Fruit fly (Drosophila melanogaster): Measurements from ENCODE around the gene CG2993.

CG2993 gene

dm6 chr3R:7809662-7810621 lies at the start of gene CG2993, which contains the start of gene sgll:
TSS of gene CG2993 (minus strand) at chr3R:7810014.
TSS of gene sgll (plus strand) at chr3R:7810532.
- TF ChIP-seq CTCF (optimal IDR thresholded peaks at IDR 0.05), result peak; percentile 100
- TF ChIP-seq CG8478 (optimal IDR thresholded peaks at IDR 0.05), result no peak

dm6 chr3R:7821559-7821958 lies 11.7 kb upstream of the CG2993 start:
- TF ChIP-seq CTCF (optimal IDR thresholded peaks at IDR 0.05) (no peak), CG8478 (optimal IDR thresholded peaks at IDR 0.05) (no peak)

dm6 chr3R:7813981-7814529 lies 4.2 kb upstream of the CG2993 start, which contains the start of gene CG34384:
TSS of gene CG34384 (plus strand) at chr3R:7814361.
- TF ChIP-seq CTCF (optimal IDR thresholded peaks at IDR 0.05), result no peak
- TF ChIP-seq CG8478 (optimal IDR thresholded peaks at IDR 0.05), result no peak

- TF ChIP-seq CTCF (optimal IDR thresholded peaks at IDR 0.05) (no peak), CG8478 (optimal IDR thresholded peaks at IDR 0.05) (no peak)
These were observed 3.7 kb upstream of the CG2993 start for dm6 chr3R:7813518-7813917.

DNA sequence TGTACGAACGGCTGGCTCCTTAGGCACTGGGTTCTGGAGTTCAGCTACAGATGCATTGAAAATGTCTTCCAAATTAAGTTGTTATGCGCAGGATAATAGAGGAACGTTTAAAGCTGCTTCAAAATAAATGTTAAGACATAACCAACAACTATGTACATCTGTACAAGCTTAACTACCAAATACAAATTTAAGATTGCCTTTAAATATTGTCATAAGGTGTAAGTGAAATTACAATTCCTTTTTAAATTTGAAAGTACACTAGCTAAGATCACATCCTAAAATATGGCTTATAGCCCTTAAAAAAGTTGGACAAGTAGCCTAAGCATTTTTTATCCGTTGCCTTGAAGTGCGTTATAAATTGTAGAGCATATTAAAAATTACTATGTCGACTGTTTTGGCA lies 1.7 kb upstream of the CG2993 start, which contains the start of gene CG31473:
Gene CG31473 (plus strand): TSS at position 301 of the 400 bp plus-strand sequence.
- no peak for TF ChIP-seq CTCF (optimal IDR thresholded peaks at IDR 0.05)
- no peak for TF ChIP-seq CG8478 (optimal IDR thresholded peaks at IDR 0.05)

dm6 chr3R:7804332-7804731 lies 5.5 kb downstream of the CG2993 start, which contains the start of gene CG18268:
TSS of gene CG18268 (minus strand) at chr3R:7804432.
- TF ChIP-seq CTCF (optimal IDR thresholded peaks at IDR 0.05), result no peak
- no peak for TF ChIP-seq CG8478 (optimal IDR thresholded peaks at IDR 0.05)

dm6 chr3R:7802693-7803092 lies 7.1 kb downstream of the CG2993 start, which contains the start of gene CG3014:
TSS of gene CG3014 (minus strand) at chr3R:7802793.
- TF ChIP-seq CTCF (optimal IDR thresholded peaks at IDR 0.05) (no peak), CG8478 (optimal IDR thresholded peaks at IDR 0.05) (no peak)

DNA sequence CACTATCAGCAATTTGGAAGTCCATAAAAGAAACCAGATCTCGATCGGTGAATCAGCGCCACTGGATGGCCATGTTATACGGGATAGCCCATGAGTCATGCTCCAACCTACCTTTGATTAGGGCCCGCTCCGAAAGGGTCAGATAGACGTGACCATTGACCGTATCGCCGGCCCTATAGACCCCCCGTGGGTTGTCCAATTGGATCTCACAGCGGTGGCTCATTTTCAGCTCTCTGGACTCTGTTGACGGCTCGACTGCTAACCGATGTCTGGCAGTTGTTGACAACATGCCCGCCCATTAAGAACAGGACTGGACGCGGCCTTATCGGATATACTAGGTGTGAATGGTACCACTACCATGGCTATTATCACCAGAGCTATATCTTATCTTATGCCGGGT lies 11.3 kb downstream of the CG2993 start, which contains the start of gene CG18744:
Gene CG18744 (minus strand): TSS at position 247 of the 400 bp plus-strand sequence.
- TF ChIP-seq CTCF (optimal IDR thresholded peaks at IDR 0.05) (no peak), CG8478 (optimal IDR thresholded peaks at IDR 0.05) (no peak)

DNA sequence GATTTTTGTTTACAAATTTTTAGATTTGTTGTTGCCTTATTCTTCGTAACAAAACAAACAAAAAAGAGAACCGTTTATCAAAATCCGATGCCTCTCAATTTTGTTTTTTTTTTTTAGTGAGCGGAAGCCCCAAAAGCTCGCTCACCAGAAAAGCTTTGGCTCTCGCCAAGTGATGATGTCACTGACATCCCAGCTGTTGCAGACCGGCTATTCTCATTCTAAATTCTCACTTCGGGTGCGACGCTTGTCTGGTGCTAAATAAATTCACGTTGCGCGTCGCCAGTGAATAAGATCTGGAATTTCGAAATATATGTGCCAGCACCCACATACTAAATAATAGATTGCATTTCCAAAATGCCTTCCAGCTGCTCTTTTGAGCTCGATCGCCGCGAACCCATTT lies 16.0 kb downstream of the CG2993 start, which contains the start of gene CG2641:
Gene CG2641 (plus strand): TSS at position 215 of the 400 bp plus-strand sequence.
- TF ChIP-seq CTCF (optimal IDR thresholded peaks at IDR 0.05), result no peak
- TF ChIP-seq CG8478 (optimal IDR thresholded peaks at IDR 0.05), result no peak

DNA sequence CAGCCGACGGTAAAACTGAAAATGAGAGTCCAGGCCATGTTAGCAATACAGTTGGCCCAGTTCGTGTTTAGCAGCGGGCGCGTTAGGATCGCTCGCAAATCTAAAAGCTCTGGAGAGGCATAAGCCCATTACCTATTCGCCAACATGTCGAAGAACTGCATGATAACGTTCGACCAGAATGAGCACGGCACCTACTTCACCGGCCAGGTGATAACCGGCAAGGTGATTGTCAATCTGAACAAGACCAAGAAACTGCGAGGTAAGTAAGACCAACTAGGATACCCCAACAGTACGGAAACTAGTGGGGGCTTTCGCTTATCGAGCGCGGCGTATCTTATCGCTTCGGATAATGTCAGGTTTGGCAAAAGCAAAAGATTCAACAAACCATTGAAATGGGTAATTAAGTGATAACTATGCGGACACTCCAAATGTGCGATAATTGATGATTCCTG lies 19.2 kb downstream of the CG2993 start, which contains the start of gene CG10086:
Gene CG10086 (plus strand): TSS at position 51 of the 452 bp plus-strand sequence.
- TF ChIP-seq CG8478 (optimal IDR thresholded peaks at IDR 0.05) (no peak), CTCF (optimal IDR thresholded peaks at IDR 0.05) (no peak)

dm6 chr3R:7790087-7790486 lies 19.7 kb downstream of the CG2993 start, which contains the start of gene CG18746:
TSS of gene CG18746 (minus strand) at chr3R:7790187.
- no peak for TF ChIP-seq CG8478 (optimal IDR thresholded peaks at IDR 0.05)
- no peak for TF ChIP-seq CTCF (optimal IDR thresholded peaks at IDR 0.05)

DNA sequence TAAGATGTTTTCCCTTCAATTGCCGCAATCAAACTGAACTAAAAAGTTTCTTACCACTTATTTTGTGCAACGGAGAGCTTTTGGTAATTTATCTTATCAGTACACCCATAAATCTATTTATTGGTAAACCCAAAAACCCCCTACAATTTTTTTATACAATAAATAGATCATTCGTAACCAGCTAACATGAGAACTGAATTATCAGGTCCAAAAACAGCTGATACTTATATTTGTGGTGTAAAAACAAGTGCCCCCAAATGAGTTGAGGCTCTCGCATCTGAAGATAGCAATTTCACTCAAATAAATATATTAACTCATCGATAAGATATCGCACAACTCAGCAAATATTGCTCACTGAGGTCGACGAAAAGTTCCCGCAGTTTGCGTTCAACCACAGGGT lies 21.9 kb downstream of the CG2993 start, which contains the start of gene CG18748:
Gene CG18748 (minus strand): TSS at position 25 of the 400 bp plus-strand sequence.
- no peak for TF ChIP-seq CG8478 (optimal IDR thresholded peaks at IDR 0.05)
- no peak for TF ChIP-seq CTCF (optimal IDR thresholded peaks at IDR 0.05)

- no peak for TF ChIP-seq CG8478 (optimal IDR thresholded peaks at IDR 0.05)
- no peak for TF ChIP-seq CTCF (optimal IDR thresholded peaks at IDR 0.05)
These were observed 24.0 kb downstream of the CG2993 start, which contains the start of gene CG18745 for dm6 chr3R:7785784-7786183. TSS of gene CG18745 (minus strand) at chr3R:7786119.

- TF ChIP-seq CTCF (optimal IDR thresholded peaks at IDR 0.05) (no peak), CG8478 (optimal IDR thresholded peaks at IDR 0.05) (no peak)
These were observed 26.7 kb downstream of the CG2993 start, which contains the start of gene CG18747 for dm6 chr3R:7782933-7783686. TSS of gene CG18747 (minus strand) at chr3R:7783446.
